In the genomic region with DNA sequence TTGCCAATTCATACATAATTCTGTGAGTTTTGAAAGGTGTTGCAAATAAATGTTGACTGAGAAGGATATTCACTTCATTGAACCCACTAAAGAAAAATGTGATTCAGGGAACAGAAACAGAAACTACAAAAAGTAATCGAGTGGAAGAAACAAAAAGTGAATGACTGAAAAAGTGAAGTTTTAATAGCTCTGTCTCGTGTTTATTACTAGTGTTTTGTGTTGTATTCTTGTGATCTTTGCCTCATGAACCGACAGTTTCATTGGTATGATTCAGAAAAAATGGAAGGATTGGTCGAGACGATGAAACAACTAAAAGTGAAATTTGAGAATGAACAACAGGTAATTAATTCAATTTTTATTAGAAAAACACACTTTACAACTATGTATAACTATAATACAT, we compare ENCODE assay signal across 4 worm cellular contexts.
A peak's percentile ranks its signal among the peaks of the same experiment; 100 is the strongest.
TF ChIP-seq lines count a peak whose summit lies in the region.

No protein-coding gene starts in this region.

TF ChIP-seq in whole organism, L1 larva, 84 proteins besides CTCF, POLR2A, EP300 and RAD21:
- peak; percentile 8 for TF ChIP-seq nhr-85 (tag; lab: Kevin White, UChicago)
- TF ChIP-seq lin-14 (GFP tag; optimal IDR thresholded peaks at IDR 0.05; lab: Kevin White, UChicago): peak; percentile 28
- TF ChIP-seq blmp-1 (tag; optimal IDR thresholded peaks at IDR 0.05; lab: Kevin White, UChicago): peak; percentile 7
- no peak for TF ChIP-seq ces-1 (GFP tag; optimal IDR thresholded peaks at IDR 0.05; lab: Kevin White, UChicago)
- TF ChIP-seq unc-130 (tag; optimal IDR thresholded peaks at IDR 0.05; lab: Kevin White, UChicago): no peak

TF ChIP-seq in whole organism, L2 larva, 48 proteins besides CTCF, POLR2A, EP300 and RAD21:
- TF ChIP-seq blmp-1 (tag; optimal IDR thresholded peaks at IDR 0.05; lab: Kevin White, UChicago; ENCODE audit: insufficient read depth) (peak; percentile 15), nhr-129 (tag; optimal IDR thresholded peaks at IDR 0.05; lab: Kevin White, UChicago) (no peak)

TF ChIP-seq in whole organism, L3 larva, 47 proteins besides CTCF, POLR2A, EP300 and RAD21:
- TF ChIP-seq elt-1 (tag; optimal IDR thresholded peaks at IDR 0.05; lab: Kevin White, UChicago): no peak
- peak; percentile 39 for TF ChIP-seq pqm-1 (tag; optimal IDR thresholded peaks at IDR 0.05; lab: Kevin White, UChicago)
- TF ChIP-seq elt-2 (tag; optimal IDR thresholded peaks at IDR 0.05; lab: Kevin White, UChicago): peak; percentile 7

TF ChIP-seq in whole organism, L4 larva, 104 proteins besides CTCF, POLR2A, EP300 and RAD21:
- TF ChIP-seq nhr-28 (tag; optimal IDR thresholded peaks at IDR 0.05; lab: Kevin White, UChicago): peak; percentile 58
- peak; percentile 64 for TF ChIP-seq hlh-30 (tag; optimal IDR thresholded peaks at IDR 0.05; lab: Kevin White, UChicago; ENCODE audit: insufficient read depth)
- TF ChIP-seq nhr-25 (tag; optimal IDR thresholded peaks at IDR 0.05; lab: Kevin White, UChicago; ENCODE audit: borderline replicate concordance, insufficient read depth): no peak
- TF ChIP-seq unc-62 (GFP tag; optimal IDR thresholded peaks at IDR 0.05 in 1 of 2; lab: Kevin White, UChicago): peak in 1 of 2 experiments; percentile 37
- no peak for TF ChIP-seq unc-62 (tag; optimal IDR thresholded peaks at IDR 0.05; lab: Kevin White, UChicago)
- TF ChIP-seq php-3 (GFP tag; IDR thresholded peaks at IDR 0.05; lab: Robert Waterston, UW): no peak
TF ChIP-seq in whole organism, L4 larva: peak in this region for 3.

Comparison
In these comparisons a context has a peak if more than half of its experiments do, and no peak if none do; other contexts are left out.
1. Of the 29 proteins assayed by ChIP-seq in both whole organism, L4 larva and whole organism, L1 larva: peak only in whole organism, L4 larva: nhr-28; only in whole organism, L1 larva: none; in both: none; in neither: 27; mixed calls (peak in some experiments, not most) for 1.